Worm (Caenorhabditis elegans): ENCODE results near the gene Y75B8A.23.
A peak's percentile ranks its signal among the peaks of the same experiment; 100 is the strongest.

Gene Y75B8A.23

ce11 chrIII:12225234-12225633 lies 25.2 kb upstream of the Y75B8A.23 start, which contains the start of gene gmn-1:
Gene gmn-1, minus strand, starts transcription at chrIII:12225331.
- TF ChIP-seq swsn-7 (tag; optimal IDR thresholded peaks at IDR 0.05) = no peak
- TF ChIP-seq vab-15 (tag; optimal IDR thresholded peaks at IDR 0.05) = no peak
- no peak for TF ChIP-seq mep-1 (tag; optimal IDR thresholded peaks at IDR 0.05)

ce11 chrIII:12226089-12226682 lies 24.3 kb upstream of the Y75B8A.23 start, which contains the start of the genes Y75B8A.18 and Y75B8A.19:
Gene Y75B8A.18, minus strand, starts transcription at chrIII:12226230.
Gene Y75B8A.19, plus strand, starts transcription at chrIII:12226632.
- TF ChIP-seq C34B4.2 (tag; optimal IDR thresholded peaks at IDR 0.05) (no peak), dpl-1 (GFP tag; optimal IDR thresholded peaks at IDR 0.05) (peak; percentile 89 to 94 (median 92)), ztf-11 (tag; optimal IDR thresholded peaks at IDR 0.05) (peak in 1 of 2 experiments; percentile 14), lsy-2 (tag; optimal IDR thresholded peaks at IDR 0.05) (peak; percentile 69 to 81), tbx-2 (tag; optimal IDR thresholded peaks at IDR 0.05) (peak; percentile 71), ama-1 (optimal IDR thresholded peaks at IDR 0.05) (no peak), pag-3 (tag; optimal IDR thresholded peaks at IDR 0.05; ENCODE audit: borderline replicate concordance, insufficient read depth) (no peak), nhr-20 (tag; optimal IDR thresholded peaks at IDR 0.05) (peak; percentile 47), efl-3 (GFP tag; optimal IDR thresholded peaks at IDR 0.05) (no peak), fkh-8 (tag; optimal IDR thresholded peaks at IDR 0.05) (peak; percentile 67), egl-13 (tag; optimal IDR thresholded peaks at IDR 0.05) (peak; percentile 38), efl-1 (optimal IDR thresholded peaks at IDR 0.05) (peak; percentile 80 to 95), efl-1 (GFP tag; optimal IDR thresholded peaks at IDR 0.05 in 1 of 2) (peak; percentile 95 to 99), C16A3.4 (tag; optimal IDR thresholded peaks at IDR 0.05) (peak; percentile 71), pax-3 (tag; optimal IDR thresholded peaks at IDR 0.05) (peak; percentile 45), nhr-71 (tag; optimal IDR thresholded peaks at IDR 0.05) (peak; percentile 78), vab-15 (tag; optimal IDR thresholded peaks at IDR 0.05) (peak; percentile 18), unc-86 (tag; optimal IDR thresholded peaks at IDR 0.05) (peak; percentile 58), mdl-1 (tag; optimal IDR thresholded peaks at IDR 0.05) (peak in 1 of 2 experiments; percentile 43), swsn-7 (tag; optimal IDR thresholded peaks at IDR 0.05) (peak; percentile 54), sup-37 (GFP tag; optimal IDR thresholded peaks at IDR 0.05) (no peak), nhr-19 (GFP tag; conservative IDR thresholded peaks at IDR 0.05) (peak; percentile 69), nhr-28 (tag; optimal IDR thresholded peaks at IDR 0.05) (no peak), lin-15B (tag; optimal IDR thresholded peaks at IDR 0.05) (peak; percentile 59), mep-1 (tag; optimal IDR thresholded peaks at IDR 0.05) (peak; percentile 60), snu-23 (GFP tag; optimal IDR thresholded peaks at IDR 0.05) (peak; percentile 68), ceh-82 (tag; optimal IDR thresholded peaks at IDR 0.05) (peak in 2 of 3 experiments; percentile 39 to 78), mab-9 (GFP tag; IDR thresholded peaks at IDR 0.05) (peak; percentile 49; the same call in 1 of the 2 replicates), nhr-77 (tag; optimal IDR thresholded peaks at IDR 0.05) (no peak), F16B12.6 (tag; optimal IDR thresholded peaks at IDR 0.05) (peak; percentile 50), fkh-10 (GFP tag; optimal IDR thresholded peaks at IDR 0.05) (peak; percentile 24), irx-1 (tag; optimal IDR thresholded peaks at IDR 0.05) (peak; percentile 24), dsc-1 (tag; optimal IDR thresholded peaks at IDR 0.05) (peak; percentile 53), lin-39 (tag; optimal IDR thresholded peaks at IDR 0.05) (peak; percentile 45), hpl-2 (GFP tag; optimal IDR thresholded peaks at IDR 0.05) (no peak), xbp-1 (tag; optimal IDR thresholded peaks at IDR 0.05) (peak; percentile 69), nhr-47 (tag; optimal IDR thresholded peaks at IDR 0.05) (peak; percentile 82), unc-130 (tag; optimal IDR thresholded peaks at IDR 0.05) (peak; percentile 48), snpc-4 (tag; optimal IDR thresholded peaks at IDR 0.05) (peak; percentile 65), fos-1 (tag; optimal IDR thresholded peaks at IDR 0.05) (peak; percentile 2), lin-35 (GFP tag; optimal IDR thresholded peaks at IDR 0.05) (peak; percentile 94 to 97), lin-13 (GFP tag; optimal IDR thresholded peaks at IDR 0.05) (no peak), isw-1 (GFP tag; IDR thresholded peaks at IDR 0.05) (peak; percentile 71), ceh-8 (GFP tag; optimal IDR thresholded peaks at IDR 0.05) (peak; percentile 4), nhr-90 (tag; optimal IDR thresholded peaks at IDR 0.05; ENCODE audit: poor library complexity) (peak; percentile 54), rnt-1 (tag; optimal IDR thresholded peaks at IDR 0.05) (peak; percentile 75), Y116A8C.19 (tag; optimal IDR thresholded peaks at IDR 0.05; ENCODE audit: borderline replicate concordance) (no peak), aha-1 (tag; optimal IDR thresholded peaks at IDR 0.05) (no peak)
